Fruit fly (Drosophila melanogaster) S2 (cell line): ENCODE measurements around the gene Prosbeta7.

ENCODE experiments used
- CG8478 ChIP-seq: fragments of >200 bp; optimal IDR thresholded peaks from 2 replicates; lab custom pipeline; 2018
- CTCF ChIP-seq, 2 experiments: fragments of >200 bp; optimal IDR thresholded peaks; 2 replicates each; lab custom pipeline; 2018

dm6 chr3R:5399096-5399495 lies 40.9 kb upstream of the Prosbeta7 start, which contains the start of gene Or83a:
- TF ChIP-seq CG8478 (lab: Kevin White, UChicago), result no peak
- no peak for TF ChIP-seq CTCF (optimal IDR thresholded peaks at IDR 0.05; lab: Kevin White, UChicago)
